Worm (Caenorhabditis elegans): ENCODE results near the gene toc-1.

DNA sequence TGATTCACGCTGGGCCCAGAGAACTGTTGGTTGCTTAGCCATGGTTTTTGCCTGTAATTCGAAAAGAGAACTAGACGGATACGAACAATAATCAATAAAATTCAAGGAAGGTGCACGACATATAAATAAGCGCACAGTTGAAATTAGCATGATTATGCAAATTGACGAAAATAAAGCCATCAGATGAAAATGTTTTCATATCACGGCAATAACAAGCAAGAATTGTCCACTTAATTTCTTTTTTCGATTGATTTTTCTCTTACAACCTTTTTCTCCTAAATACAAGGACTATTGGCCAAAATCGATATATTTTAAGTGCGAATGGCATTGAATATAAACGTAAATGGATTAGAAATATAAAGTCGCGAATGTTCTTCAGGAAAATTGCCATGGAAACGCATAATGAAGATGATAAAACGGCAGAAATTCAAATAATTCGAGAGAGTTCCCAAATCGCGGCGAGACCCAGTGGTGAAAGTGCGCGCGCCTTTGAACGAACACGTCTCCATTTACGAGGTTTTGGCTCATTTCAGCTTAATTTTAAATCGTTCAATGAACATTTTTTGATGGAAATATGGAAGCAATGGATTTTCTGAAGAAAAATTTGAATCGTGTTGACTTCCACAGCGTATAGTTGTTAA, at the start of gene toc-1, which contains the start of gene daf-41:
- TF ChIP-seq cog-1 (tag; optimal IDR thresholded peaks at IDR 0.05) = no peak
- no peak for TF ChIP-seq ref-1 (GFP tag; conservative IDR thresholded peaks at IDR 0.05)
